Fruit fly (Drosophila melanogaster) whole organism, pupa: ENCODE data around the gene CG45061.

Source experiments
- CG10348 ChIP-seq: fragments of 200-800 bp; sonication (Bioruptor generic); IDR thresholded peaks from 2 replicates; pipeline ENCODE4 v1.3.6; 2022; ENCODE audit warnings: missing biosample characterization, missing genetic modification characterization
- CG12605 ChIP-seq: fragments of 200-800 bp; sonication (Bioruptor generic); IDR thresholded peaks from 2 replicates; pipeline ENCODE4 v1.3.6; 2022; ENCODE audit warnings: missing biosample characterization, missing genetic modification characterization
- CG13204 ChIP-seq: fragments of 200-800 bp; sonication (Bioruptor generic); optimal IDR thresholded peaks from 2 replicates; lab custom pipeline; 2018; ENCODE audit warnings: missing biosample characterization, mild to moderate bottlenecking, missing genetic modification characterization, moderate library complexity
- CG14655 ChIP-seq: fragments of 200-800 bp; sonication (Bioruptor generic); optimal IDR thresholded peaks from 3 replicates; lab custom pipeline; 2017; ENCODE audit warnings: mild to moderate bottlenecking, missing biosample characterization, missing genetic modification reagents, missing genetic modification characterization
- CG15710 ChIP-seq: fragments of 200-800 bp; sonication (Bioruptor generic); optimal IDR thresholded peaks from 2 replicates; lab custom pipeline; 2018; ENCODE audit warnings: missing biosample characterization, mild to moderate bottlenecking, missing genetic modification characterization, moderate library complexity
- CG17806 ChIP-seq: fragments of 200-800 bp; sonication (Bioruptor generic); optimal IDR thresholded peaks from 2 replicates; lab custom pipeline; 2018; ENCODE audit warnings: missing biosample characterization, mild to moderate bottlenecking, missing genetic modification characterization, moderate library complexity
- CG32121 ChIP-seq: fragments of 200-800 bp; sonication (Bioruptor generic); IDR thresholded peaks from 2 replicates; pipeline ENCODE4 v1.3.6; 2022; ENCODE audit warnings: missing biosample characterization, missing genetic modification characterization
- CG34367 ChIP-seq: fragments of 200-800 bp; sonication (Bioruptor generic); optimal IDR thresholded peaks from 2 replicates; lab custom pipeline; 2018; ENCODE audit warnings: missing biosample characterization, mild to moderate bottlenecking, missing genetic modification characterization
- CG4496 ChIP-seq: fragments of 200-800 bp; sonication (Bioruptor generic); IDR thresholded peaks from 3 replicates; pipeline ENCODE4 v1.3.6; 2022; ENCODE audit warnings: missing biosample characterization, missing genetic modification characterization
- CG8159 ChIP-seq: fragments of 200-800 bp; sonication (Bioruptor generic); optimal IDR thresholded peaks from 3 replicates; lab custom pipeline; 2018; ENCODE audit warnings: missing biosample characterization, mild to moderate bottlenecking, missing genetic modification characterization, moderate library complexity
- CG8301 ChIP-seq: fragments of 200-800 bp; sonication (Bioruptor generic); optimal IDR thresholded peaks from 2 replicates; lab custom pipeline; 2018; ENCODE audit warnings: missing biosample characterization, mild to moderate bottlenecking, missing genetic modification characterization
- CG9948 ChIP-seq: fragments of 200-800 bp; sonication (Bioruptor generic); optimal IDR thresholded peaks from 2 replicates; lab custom pipeline; 2018; ENCODE audit warnings: missing biosample characterization, mild to moderate bottlenecking, missing genetic modification characterization, moderate library complexity
- D1 ChIP-seq: fragments of 200-800 bp; sonication (Bioruptor generic); optimal IDR thresholded peaks from 2 replicates; lab custom pipeline; 2018; ENCODE audit warnings: missing biosample characterization, mild to moderate bottlenecking, missing genetic modification characterization, moderate library complexity
- EcR ChIP-seq: fragments of 200-800 bp; sonication (Bioruptor generic); optimal IDR thresholded peaks from 3 replicates; lab custom pipeline; 2019; ENCODE audit warnings: missing biosample characterization, missing genetic modification characterization, mild to moderate bottlenecking, moderate library complexity, missing genetic modification reagents
- Ets98B ChIP-seq: fragments of 200-800 bp; sonication (Bioruptor generic); IDR thresholded peaks from 2 replicates; pipeline ENCODE4 v1.3.6; 2022; ENCODE audit warnings: missing biosample characterization, missing genetic modification characterization
- Pif1A ChIP-seq: fragments of 200-800 bp; sonication (Bioruptor generic); optimal IDR thresholded peaks from 3 replicates; lab custom pipeline; 2016; ENCODE audit warnings: missing biosample characterization, missing genetic modification characterization
- Pif1B ChIP-seq: fragments of 200-800 bp; sonication (Bioruptor generic); optimal IDR thresholded peaks from 3 replicates; lab custom pipeline; 2016; ENCODE audit warnings: missing biosample characterization, missing genetic modification characterization
- Snoo ChIP-seq: fragments of 200-800 bp; sonication (Bioruptor generic); optimal IDR thresholded peaks from 3 replicates; lab custom pipeline; 2017; ENCODE audit warnings: missing biosample characterization, mild to moderate bottlenecking, missing genetic modification characterization, inconsistent platforms
- fd96Ca ChIP-seq: fragments of 200-800 bp; sonication (Bioruptor generic); IDR thresholded peaks from 3 replicates; pipeline ENCODE4 v1.3.6; 2022; ENCODE audit warnings: missing biosample characterization, missing genetic modification characterization
- gl ChIP-seq: fragments of 200-800 bp; sonication (Bioruptor generic); optimal IDR thresholded peaks from 2 replicates; lab custom pipeline; 2018; ENCODE audit warnings: missing biosample characterization, mild to moderate bottlenecking, missing genetic modification characterization
- rn ChIP-seq: fragments of 200-800 bp; sonication (Bioruptor generic); IDR thresholded peaks from 2 replicates; pipeline ENCODE4 v1.3.6; 2022; ENCODE audit warnings: missing biosample characterization, missing genetic modification characterization

CG45061 gene

DNA sequence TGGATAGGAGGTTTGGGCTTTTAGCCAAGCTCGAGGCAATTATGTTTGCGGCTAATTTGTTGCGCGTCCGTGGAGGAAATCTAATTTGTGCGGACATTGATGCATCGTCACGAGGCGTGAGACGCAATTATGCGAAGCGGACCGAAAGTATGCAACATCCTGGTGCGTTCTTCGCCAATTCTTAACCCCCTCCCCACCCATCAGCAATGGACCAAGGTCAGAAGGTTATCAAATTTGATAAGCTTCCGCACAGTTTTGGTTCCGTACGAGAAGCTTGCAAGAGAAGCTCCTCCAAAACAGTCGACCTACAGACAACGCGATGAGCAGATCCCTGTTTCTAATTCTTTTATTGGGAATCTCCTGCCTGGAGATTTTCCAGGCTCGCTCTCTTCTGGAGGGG is 6.6 kb upstream of the CG45061 start, which contains the start of gene CG1468:
Gene CG1468 (plus strand): TSS at position 298 of the 400 bp plus-strand sequence.
- TF ChIP-seq CG32121 (GFP tag; lab: Robert Waterston, UW) (no peak), D1 (tag; lab: Kevin White, UChicago) (no peak), CG8159 (tag; lab: Kevin White, UChicago) (no peak), CG15710 (tag; lab: Kevin White, UChicago) (no peak), EcR (no peak), gl (no peak), CG13204 (GFP tag; lab: Kevin White, UChicago) (no peak), Pif1B (GFP tag; lab: Kevin White, UChicago) (no peak), CG17806 (tag; lab: Kevin White, UChicago) (no peak), rn (GFP tag; lab: Robert Waterston, UW) (no peak), Pif1A (GFP tag; lab: Kevin White, UChicago) (no peak), Ets98B (GFP tag; lab: Robert Waterston, UW) (no peak), CG34367 (no peak), CG8301 (no peak), CG9948 (no peak), fd96Ca (GFP tag; lab: Robert Waterston, UW) (no peak), Snoo (tag; lab: Kevin White, UChicago) (no peak), CG14655 (no peak), CG12605 (GFP tag; lab: Robert Waterston, UW) (no peak)
- TF ChIP-seq, all 21 proteins: peak for 0

DNA sequence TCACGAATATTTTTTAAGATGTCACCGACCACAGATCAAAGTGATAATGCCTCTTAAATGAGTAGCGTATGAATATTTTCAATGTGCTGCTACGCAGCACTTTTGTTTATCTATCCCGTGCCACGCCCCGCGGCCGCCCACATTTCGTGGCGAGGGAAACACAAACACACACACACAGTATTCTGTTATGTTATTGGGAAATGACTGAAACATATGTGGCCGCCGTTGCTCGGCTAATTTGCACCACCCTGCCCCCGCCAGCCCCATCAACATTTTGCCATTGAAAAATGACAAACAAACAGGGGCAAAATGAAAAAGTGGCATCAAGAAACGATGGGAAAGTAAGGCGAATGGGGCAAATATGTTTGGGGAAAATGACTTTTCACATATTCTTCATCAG is 5.7 kb upstream of the CG45061 start:
- TF ChIP-seq D1 (tag; lab: Kevin White, UChicago) (no peak), CG32121 (GFP tag; lab: Robert Waterston, UW) (no peak), CG17806 (tag; lab: Kevin White, UChicago) (no peak), CG8159 (tag; lab: Kevin White, UChicago) (no peak), CG14655 (no peak), gl (no peak), CG4496 (no peak), Snoo (tag; lab: Kevin White, UChicago) (no peak)

DNA sequence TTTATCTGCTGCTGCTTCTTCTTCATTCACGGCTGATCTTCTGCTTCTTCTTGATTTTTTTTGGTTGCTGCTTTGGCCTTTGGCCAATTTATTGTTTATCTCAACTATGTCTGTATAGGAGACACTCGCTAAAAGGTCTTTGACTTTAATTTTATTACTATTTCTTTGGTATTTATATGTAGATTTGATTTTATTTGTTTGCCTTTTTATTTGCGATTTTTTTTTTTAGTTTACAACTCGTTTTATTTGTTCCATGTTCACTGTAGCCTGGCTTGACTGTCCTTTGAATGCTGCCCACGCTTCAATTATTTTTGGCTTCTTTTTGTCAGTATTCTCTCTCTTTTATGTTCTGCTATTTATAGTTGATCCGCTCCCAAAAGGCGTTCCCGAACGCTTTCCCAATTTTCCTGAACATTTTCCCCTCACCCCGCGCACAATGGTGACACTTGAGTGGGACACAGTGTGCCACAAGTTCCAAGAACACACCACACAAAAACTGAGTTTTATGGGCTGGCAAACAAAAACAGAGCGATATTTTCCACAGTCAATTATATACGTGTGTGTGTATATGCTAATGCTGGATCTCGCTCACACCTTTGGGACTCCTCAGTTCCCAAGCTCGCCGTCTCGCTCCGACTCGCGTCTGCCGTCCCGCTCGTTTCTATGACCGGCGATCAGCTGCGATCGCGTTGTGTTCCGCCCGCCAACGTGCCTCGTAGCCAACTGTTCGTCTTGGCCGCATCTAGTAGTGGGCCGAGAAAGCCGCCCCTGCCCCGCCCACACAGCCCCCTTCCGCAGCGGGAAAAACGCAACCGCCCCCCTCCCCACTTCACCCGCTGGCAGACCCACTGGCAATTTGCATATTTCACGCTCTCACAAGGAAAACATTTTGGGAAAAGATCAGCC is 4.7 kb upstream of the CG45061 start, which contains the start of gene CG15247:
Gene CG15247 (minus strand): TSS at position 725 of the 906 bp plus-strand sequence.
- TF ChIP-seq CG13204 (GFP tag; lab: Kevin White, UChicago), result no peak
- peak; percentile 76; the same call in 1 of the 2 replicates for TF ChIP-seq CG32121 (GFP tag; lab: Robert Waterston, UW)
- TF ChIP-seq gl, result no peak
- peak; percentile 73 for TF ChIP-seq CG4496
- no peak for TF ChIP-seq D1 (tag; lab: Kevin White, UChicago)
- TF ChIP-seq Pif1A (GFP tag; lab: Kevin White, UChicago), result peak; percentile 1
- no peak for TF ChIP-seq EcR
- TF ChIP-seq rn (GFP tag; lab: Robert Waterston, UW), result peak; percentile 39; the same call in 1 of the 2 replicates
- peak; percentile 18 for TF ChIP-seq CG8301
- TF ChIP-seq CG10348, result 0 out of 2 replicates have a peak, but pooled peaks have one; percentile 19
- peak; percentile 81 for TF ChIP-seq Ets98B (GFP tag; lab: Robert Waterston, UW)
- TF ChIP-seq CG15710 (tag; lab: Kevin White, UChicago), result no peak
- no peak for TF ChIP-seq fd96Ca (GFP tag; lab: Robert Waterston, UW)
- TF ChIP-seq CG34367, result no peak
- TF ChIP-seq Pif1B (GFP tag; lab: Kevin White, UChicago), result no peak
- no peak for TF ChIP-seq CG8159 (tag; lab: Kevin White, UChicago)
- TF ChIP-seq CG12605 (GFP tag; lab: Robert Waterston, UW), result peak; percentile 25; the same call in 1 of the 2 replicates
- peak; percentile 12 for TF ChIP-seq CG14655
- TF ChIP-seq CG9948, result no peak
- no peak for TF ChIP-seq Snoo (tag; lab: Kevin White, UChicago)
- TF ChIP-seq CG17806 (tag; lab: Kevin White, UChicago), result no peak

DNA sequence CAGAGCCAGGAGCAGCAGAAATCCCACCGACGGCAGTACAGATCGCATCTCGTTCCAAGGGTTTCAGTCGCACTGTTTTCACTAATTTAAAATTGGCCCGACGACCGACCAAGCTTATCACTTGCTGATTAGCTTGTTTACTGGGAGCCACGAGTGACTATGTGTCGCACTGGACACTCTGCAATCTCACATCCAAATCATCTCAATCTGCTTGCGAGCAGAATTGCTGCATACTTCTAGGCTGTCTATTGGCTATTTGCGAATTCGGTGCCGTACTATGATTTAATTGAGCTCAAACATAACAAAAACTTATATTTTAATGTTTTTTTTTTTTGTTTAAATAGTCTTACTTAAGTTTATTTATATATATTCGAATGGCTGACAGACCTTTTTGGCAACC is 2.4 kb upstream of the CG45061 start, which contains the start of gene CG32695:
Gene CG32695 (minus strand): TSS at position 141 of the 400 bp plus-strand sequence.
- no peak for TF ChIP-seq D1 (tag; lab: Kevin White, UChicago)
- no peak for TF ChIP-seq EcR
- TF ChIP-seq CG8159 (tag; lab: Kevin White, UChicago), result no peak
- TF ChIP-seq CG8301, result no peak
- no peak for TF ChIP-seq CG14655
- no peak for TF ChIP-seq rn (GFP tag; lab: Robert Waterston, UW)
- no peak for TF ChIP-seq CG4496
- TF ChIP-seq gl, result no peak

DNA sequence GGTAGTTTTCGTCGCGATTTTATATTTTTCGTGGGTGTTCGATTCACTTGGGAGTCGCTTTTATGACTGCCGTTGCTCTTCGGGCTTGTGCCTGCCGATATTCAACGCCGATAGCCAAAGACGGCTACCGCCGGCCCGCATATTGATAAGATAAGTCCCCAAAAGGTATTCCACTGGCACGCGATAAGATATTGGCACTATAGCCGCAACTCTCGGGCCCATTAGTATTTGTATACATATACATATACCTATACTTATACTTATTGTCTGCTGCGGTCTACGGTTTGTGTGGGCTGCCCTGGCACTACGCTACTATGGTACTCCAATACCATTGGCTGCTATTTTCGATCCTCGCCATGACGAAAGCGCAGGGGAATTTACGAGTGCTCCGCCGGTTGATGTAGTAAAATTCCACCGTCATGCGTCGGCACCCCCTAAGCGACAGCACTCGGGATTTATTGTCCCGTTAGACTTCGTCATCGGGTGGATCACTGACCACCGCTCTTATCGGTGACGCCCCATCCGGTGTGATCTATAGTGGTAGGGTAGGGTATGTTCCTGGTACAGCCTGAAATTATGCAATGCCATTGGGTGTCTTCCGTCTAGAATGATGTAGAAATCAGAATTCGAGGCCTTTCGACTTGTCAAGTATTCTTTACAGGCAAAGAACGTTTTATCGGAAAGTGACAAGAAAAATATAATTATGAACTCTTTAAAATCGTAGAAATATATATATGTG is 2.8 kb downstream of the CG45061 start, which contains the start of gene CG45060:
Gene CG45060 (minus strand): TSS at position 59 of the 739 bp plus-strand sequence.
- TF ChIP-seq CG4496, result 0 out of 3 replicates have a peak, but pooled peaks have one; percentile 32
- no peak for TF ChIP-seq Pif1B (GFP tag; lab: Kevin White, UChicago)
- no peak for TF ChIP-seq CG12605 (GFP tag; lab: Robert Waterston, UW)
- TF ChIP-seq EcR, result peak; percentile 46
